Fruit fly (Drosophila melanogaster): ENCODE data around the gene Hayan.

DNA sequence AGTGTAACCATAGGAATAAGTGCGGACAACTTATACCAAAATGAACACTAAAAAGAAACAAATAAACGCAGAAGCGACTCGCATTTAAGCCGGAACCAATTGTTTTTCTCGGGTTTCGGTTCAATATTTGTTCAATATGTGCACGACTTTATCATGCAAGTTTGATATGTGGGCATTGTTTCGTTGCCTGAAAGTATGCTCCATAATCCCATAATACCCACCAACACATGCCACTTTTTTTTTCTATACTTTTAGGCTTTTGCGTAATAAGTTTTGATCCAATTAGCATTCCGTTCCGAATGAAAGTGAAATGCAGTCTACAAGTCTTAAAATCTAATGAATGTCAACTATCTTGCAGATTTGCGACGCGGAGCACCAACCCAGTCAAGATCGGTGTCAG is 36.8 kb upstream of the Hayan start:
- TF ChIP-seq CG8478 (optimal IDR thresholded peaks at IDR 0.05) (no peak), CTCF (optimal IDR thresholded peaks at IDR 0.05) (no peak)
